Worm (Caenorhabditis elegans) whole organism, L2 larva: ENCODE data around the gene taap-1.

Experiments used
- C34F6.9 ChIP-seq: fragments of 150-350 bp; optimal IDR thresholded peaks from 2 replicates; lab custom pipeline; 2014; ENCODE audit warnings: missing biosample characterization, missing genetic modification characterization
- R02D3.7 ChIP-seq: fragments of 150-350 bp; optimal IDR thresholded peaks from 2 replicates; lab custom pipeline; 2014; ENCODE audit warnings: missing biosample characterization, missing genetic modification characterization
- Y55F3AM.14 ChIP-seq: fragments of 200-800 bp; sonication (Bioruptor generic); optimal IDR thresholded peaks from 2 replicates; lab custom pipeline; 2018; ENCODE audit warnings: mild to moderate bottlenecking, missing genetic modification characterization, missing compliant biosample characterization
- ZK546.5 ChIP-seq: sonication (generic microtip); optimal IDR thresholded peaks from 2 replicates; lab custom pipeline; 2017; ENCODE audit warnings: missing biosample characterization, missing genetic modification characterization
- aly-2 ChIP-seq: fragments of 150-350 bp; optimal IDR thresholded peaks from 2 replicates; lab custom pipeline; 2014; ENCODE audit warnings: missing biosample characterization, missing genetic modification characterization
- ama-1 ChIP-seq: fragments of 150-350 bp; optimal IDR thresholded peaks from 2 replicates; lab custom pipeline; 2018; ENCODE audit warnings: inconsistent platforms
- blmp-1 ChIP-seq: sonication (generic microtip); optimal IDR thresholded peaks from 2 replicates; lab custom pipeline; 2017; ENCODE audit warnings: missing genetic modification characterization, mild to moderate bottlenecking, missing compliant biosample characterization, antibody characterized with exemption, moderate library complexity; ENCODE audit not compliant: insufficient read depth
- ceh-16 ChIP-seq: fragments of 150-350 bp; optimal IDR thresholded peaks from 2 replicates; lab custom pipeline; 2014; ENCODE audit warnings: missing biosample characterization, missing genetic modification characterization
- ceh-82 ChIP-seq: fragments of 150-350 bp; optimal IDR thresholded peaks from 2 replicates; lab custom pipeline; 2014; ENCODE audit warnings: missing biosample characterization, missing genetic modification characterization
- dmd-4 ChIP-seq: sonication (generic microtip); optimal IDR thresholded peaks from 2 replicates; lab custom pipeline; 2017; ENCODE audit warnings: missing biosample characterization, missing genetic modification characterization
- elt-1 ChIP-seq: fragments of 150-350 bp; optimal IDR thresholded peaks from 2 replicates; lab custom pipeline; 2014; ENCODE audit warnings: missing biosample characterization, missing genetic modification characterization
- elt-3 ChIP-seq: sonication (generic microtip); optimal IDR thresholded peaks from 2 replicates; lab custom pipeline; 2017; ENCODE audit warnings: missing biosample characterization, missing genetic modification characterization
- fos-1 ChIP-seq: fragments of 150-350 bp; optimal IDR thresholded peaks from 2 replicates; lab custom pipeline; 2014; ENCODE audit warnings: missing biosample characterization, missing genetic modification characterization
- lin-13 ChIP-seq: fragments of 150-350 bp; optimal IDR thresholded peaks from 2 replicates; lab custom pipeline; 2014; ENCODE audit warnings: missing biosample characterization, missing genetic modification reagents, missing genetic modification characterization
- lsy-2 ChIP-seq, 2 experiments: fragments of 150-350 bp in 1 of 2; sonication (generic microtip) in 1 of 2; optimal IDR thresholded peaks; 2 replicates each; lab custom pipeline; 2014 to 2017; ENCODE audit warnings: missing biosample characterization in 2 of 2, missing genetic modification characterization in 2 of 2
- mdl-1 ChIP-seq, 2 experiments: fragments of 150-350 bp in 1 of 2; sonication (generic microtip) in 1 of 2; optimal IDR thresholded peaks; 2 replicates each; lab custom pipeline; 2017; ENCODE audit warnings: missing biosample characterization in 2 of 2, missing genetic modification characterization in 2 of 2
- nhr-10 ChIP-seq: sonication (generic microtip); optimal IDR thresholded peaks from 2 replicates; lab custom pipeline; 2017; ENCODE audit warnings: missing biosample characterization, missing genetic modification characterization
- nhr-129 ChIP-seq: fragments of 150-350 bp; optimal IDR thresholded peaks from 2 replicates; lab custom pipeline; 2014; ENCODE audit warnings: missing biosample characterization, missing genetic modification characterization
- nhr-21 ChIP-seq: fragments of 150-350 bp; optimal IDR thresholded peaks from 2 replicates; lab custom pipeline; 2014; ENCODE audit warnings: missing biosample characterization, missing genetic modification characterization
- nhr-23 ChIP-seq: fragments of 150-350 bp; optimal IDR thresholded peaks from 2 replicates; lab custom pipeline; 2014; ENCODE audit warnings: missing biosample characterization, missing genetic modification reagents, missing genetic modification characterization
- nhr-237 ChIP-seq: fragments of 150-350 bp; optimal IDR thresholded peaks from 2 replicates; lab custom pipeline; 2014; ENCODE audit warnings: missing biosample characterization, missing genetic modification characterization
- nhr-6 ChIP-seq: fragments of 150-350 bp; optimal IDR thresholded peaks from 2 replicates; lab custom pipeline; 2014; ENCODE audit warnings: missing biosample characterization, missing genetic modification characterization
- nhr-77 ChIP-seq: fragments of 150-350 bp; optimal IDR thresholded peaks from 2 replicates; lab custom pipeline; 2014; ENCODE audit warnings: missing biosample characterization, missing genetic modification characterization
- sem-4 ChIP-seq: fragments of 150-350 bp; optimal IDR thresholded peaks from 2 replicates; lab custom pipeline; 2014; ENCODE audit warnings: missing biosample characterization, missing genetic modification reagents, missing genetic modification characterization
- sma-3 ChIP-seq: sonication (generic microtip); optimal IDR thresholded peaks from 2 replicates; lab custom pipeline; 2016; ENCODE audit warnings: missing genetic modification reagents, missing genetic modification characterization, missing compliant biosample characterization
- sma-9 ChIP-seq, 2 experiments: fragments of 150-350 bp in 1 of 2; sonication (generic microtip) in 1 of 2; optimal IDR thresholded peaks; 2 replicates each; lab custom pipeline; 2014 to 2016; ENCODE audit warnings: missing genetic modification characterization in 2 of 2, mild to moderate bottlenecking in 1 of 2, missing biosample characterization in 1 of 2, missing compliant biosample characterization in 1 of 2, missing genetic modification reagents in 1 of 2, moderate library complexity in 1 of 2
- snpc-4 ChIP-seq: fragments of 150-350 bp; optimal IDR thresholded peaks from 2 replicates; lab custom pipeline; 2014; ENCODE audit warnings: missing biosample characterization, missing genetic modification characterization
- unc-62 ChIP-seq: fragments of 150-350 bp; optimal IDR thresholded peaks from 2 replicates; lab custom pipeline; 2014; ENCODE audit warnings: missing biosample characterization, missing genetic modification reagents, missing genetic modification characterization
- zag-1 ChIP-seq: fragments of 150-350 bp; optimal IDR thresholded peaks from 2 replicates; lab custom pipeline; 2014; ENCODE audit warnings: missing biosample characterization, missing genetic modification characterization

taap-1 gene

DNA sequence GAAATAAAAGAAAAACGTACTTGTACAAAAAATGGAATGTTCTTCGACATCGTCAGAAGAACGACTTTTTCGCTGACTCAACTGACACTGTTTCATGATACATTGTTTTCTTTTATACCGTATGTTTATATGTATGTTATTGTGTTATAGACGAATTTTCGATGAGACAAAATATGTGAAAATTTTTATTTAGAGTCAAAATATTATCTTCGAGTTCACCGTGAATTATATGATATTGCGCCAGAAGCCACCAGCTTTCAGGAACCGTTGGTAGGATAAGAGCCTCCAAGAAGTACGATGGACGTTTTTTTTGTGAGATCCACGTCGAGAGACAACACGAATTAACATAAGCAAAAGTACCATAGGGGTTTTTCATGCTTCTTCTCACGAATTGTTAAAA lies 27.6 kb downstream of the taap-1 start, which contains the start of gene F22B5.6:
Gene F22B5.6, minus strand, starts transcription at position 101 of the 400 bp plus-strand sequence.
- TF ChIP-seq nhr-129 (tag; lab: Kevin White, UChicago) = no peak
- TF ChIP-seq nhr-6 (tag; lab: Kevin White, UChicago) = no peak
- TF ChIP-seq ZK546.5 (tag; lab: Kevin White, UChicago) = no peak
- TF ChIP-seq nhr-237 = no peak
- TF ChIP-seq snpc-4 = no peak
- no peak for TF ChIP-seq dmd-4
- no peak for TF ChIP-seq blmp-1 (tag; lab: Kevin White, UChicago)
- no peak for TF ChIP-seq mdl-1 (tag; optimal IDR thresholded peaks at IDR 0.05; lab: Kevin White, UChicago)
- TF ChIP-seq zag-1 (tag; lab: Kevin White, UChicago) = no peak
- TF ChIP-seq nhr-10 (tag; lab: Kevin White, UChicago) = no peak
- no peak for TF ChIP-seq lsy-2 (tag; optimal IDR thresholded peaks at IDR 0.05; lab: Kevin White, UChicago)
- TF ChIP-seq sem-4 = no peak

- TF ChIP-seq nhr-237 = no peak
- TF ChIP-seq elt-1 (tag; lab: Kevin White, UChicago) = no peak
- no peak for TF ChIP-seq elt-3 (tag; lab: Kevin White, UChicago)
- TF ChIP-seq nhr-77 (tag; lab: Kevin White, UChicago) = no peak
- no peak for TF ChIP-seq nhr-23 (tag; lab: Kevin White, UChicago)
- TF ChIP-seq Y55F3AM.14 (GFP tag; lab: Kevin White, UChicago) = no peak
- no peak for TF ChIP-seq lsy-2 (tag; optimal IDR thresholded peaks at IDR 0.05; lab: Kevin White, UChicago)
- TF ChIP-seq, all 48 proteins: peak for 0
These were observed 29.2 kb downstream of the taap-1 start, which contains the start of gene F22B5.5 for ce11 chrII:8454513-8454912. Gene F22B5.5 (minus strand): TSS chrII:8454613.

DNA sequence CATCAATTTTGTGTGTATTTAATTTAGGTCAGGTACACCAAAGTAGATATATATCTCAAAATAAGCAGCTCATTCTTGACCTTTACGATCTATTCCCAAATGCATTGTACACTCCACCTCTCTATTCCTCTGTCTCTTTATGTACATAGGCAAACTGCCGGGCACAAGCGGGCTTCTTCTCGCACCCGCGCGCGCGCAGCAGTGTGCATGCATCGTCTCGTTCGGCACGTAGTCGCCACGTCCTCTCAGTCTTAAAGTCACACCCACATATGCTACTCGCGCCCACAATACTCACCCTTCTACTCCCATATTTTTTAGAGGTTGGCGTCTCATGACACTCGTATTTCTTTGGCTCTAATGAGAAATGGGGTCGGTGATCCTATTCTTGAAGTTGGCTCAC lies 32.2 kb downstream of the taap-1 start:
- TF ChIP-seq C34F6.9 (peak; percentile 23), nhr-129 (tag; lab: Kevin White, UChicago) (peak; percentile 18), lin-13 (no peak), zag-1 (tag; lab: Kevin White, UChicago) (peak; percentile 6), fos-1 (tag; lab: Kevin White, UChicago) (no peak), nhr-10 (tag; lab: Kevin White, UChicago) (no peak), ceh-16 (tag; lab: Kevin White, UChicago) (no peak), mdl-1 (tag; optimal IDR thresholded peaks at IDR 0.05; lab: Kevin White, UChicago) (no peak), blmp-1 (tag; lab: Kevin White, UChicago) (no peak), sma-3 (GFP tag; lab: Kevin White, UChicago) (no peak), unc-62 (GFP tag; lab: Kevin White, UChicago) (no peak), nhr-77 (tag; lab: Kevin White, UChicago) (no peak), ZK546.5 (tag; lab: Kevin White, UChicago) (no peak)

DNA sequence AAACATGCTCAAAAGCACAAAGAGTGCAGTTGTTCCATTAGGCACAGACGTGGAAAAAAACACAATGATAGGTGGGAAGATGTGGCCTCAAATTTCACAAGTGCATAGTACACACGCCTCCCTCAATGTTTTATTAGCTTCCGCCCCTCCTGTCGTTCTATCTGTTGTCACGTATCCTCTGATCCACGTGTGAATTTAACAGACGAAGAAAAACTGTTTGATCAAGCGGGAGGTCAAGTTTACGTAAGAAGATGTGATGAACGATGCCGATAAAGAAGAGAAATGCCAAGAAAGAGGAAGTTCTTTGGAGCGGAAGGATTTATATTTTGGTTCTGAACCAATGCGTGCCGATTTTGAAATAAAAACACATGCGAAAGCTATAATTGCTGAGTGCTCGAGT lies 32.9 kb downstream of the taap-1 start:
- TF ChIP-seq lin-13 = no peak
- TF ChIP-seq unc-62 (GFP tag; lab: Kevin White, UChicago) = no peak
- no peak for TF ChIP-seq ama-1 (lab: Kevin White, UChicago)
- peak; percentile 19 for TF ChIP-seq C34F6.9
- TF ChIP-seq nhr-10 (tag; lab: Kevin White, UChicago) = no peak
- peak; percentile 67 for TF ChIP-seq nhr-129 (tag; lab: Kevin White, UChicago)
- TF ChIP-seq sma-9 (GFP tag; optimal IDR thresholded peaks at IDR 0.05; lab: Kevin White, UChicago) = peak; percentile 21
- no peak for TF ChIP-seq sma-9 (tag; optimal IDR thresholded peaks at IDR 0.05; lab: Kevin White, UChicago)

DNA sequence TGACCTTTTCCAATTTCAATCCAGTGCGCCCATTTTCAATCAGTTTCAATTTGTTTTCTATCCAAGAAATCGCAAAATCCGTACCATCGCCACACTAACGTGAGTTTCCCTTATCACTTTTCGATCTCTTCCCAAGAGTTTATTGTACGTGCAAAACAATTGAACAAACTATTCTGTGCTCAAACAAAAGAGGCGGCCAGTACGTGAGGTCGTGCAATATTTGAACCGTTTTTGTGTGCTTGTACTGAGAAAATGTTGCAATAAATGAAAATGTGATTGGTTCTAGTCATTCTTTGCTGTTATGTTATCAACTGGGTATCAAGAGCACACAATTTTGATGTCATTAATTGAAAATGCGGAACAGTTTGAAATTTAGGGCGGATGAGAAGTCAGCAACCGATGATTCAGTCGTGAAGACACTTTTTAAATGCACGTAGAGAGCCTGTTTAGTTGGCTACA lies 34.0 kb downstream of the taap-1 start, which contains the start of gene F22B5.4:
Gene F22B5.4, plus strand, starts transcription at position 51 of the 459 bp plus-strand sequence.
- TF ChIP-seq aly-2 (tag; lab: Kevin White, UChicago) (no peak), sma-3 (GFP tag; lab: Kevin White, UChicago) (no peak), sma-9 (GFP tag; optimal IDR thresholded peaks at IDR 0.05; lab: Kevin White, UChicago) (no peak), sma-9 (tag; optimal IDR thresholded peaks at IDR 0.05; lab: Kevin White, UChicago) (no peak), R02D3.7 (tag; lab: Kevin White, UChicago) (no peak), mdl-1 (tag; optimal IDR thresholded peaks at IDR 0.05; lab: Kevin White, UChicago) (no peak), fos-1 (tag; lab: Kevin White, UChicago) (peak; percentile 27), ceh-82 (tag; lab: Kevin White, UChicago) (no peak)

DNA sequence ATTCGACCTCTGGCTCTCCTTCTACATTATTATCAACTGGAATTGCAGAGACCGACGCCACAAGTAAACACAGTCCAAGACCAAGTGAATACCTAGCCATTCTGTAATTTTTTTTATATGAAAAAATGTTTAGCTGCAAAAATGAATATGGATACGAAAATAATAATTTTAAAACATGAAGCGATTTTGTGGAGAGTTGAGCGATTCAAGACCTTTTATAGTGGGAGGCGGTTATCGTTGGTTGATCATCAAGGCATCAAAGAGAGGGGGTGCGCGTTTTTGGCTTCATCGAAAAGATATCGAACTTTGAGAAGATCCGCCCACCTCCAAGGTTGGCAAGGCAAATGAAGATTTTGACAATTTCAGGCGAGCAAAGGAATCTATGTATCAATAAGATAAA lies 36.9 kb downstream of the taap-1 start, which contains the start of gene cut-3:
Gene cut-3, minus strand, starts transcription at position 101 of the 400 bp plus-strand sequence.
- TF ChIP-seq nhr-21 (tag; lab: Kevin White, UChicago) (no peak), nhr-6 (tag; lab: Kevin White, UChicago) (no peak), lsy-2 (tag; optimal IDR thresholded peaks at IDR 0.05; lab: Kevin White, UChicago) (no peak)
